Worm (Caenorhabditis elegans) whole organism, midembryonic: ENCODE measurements around the gene BE0003N10.1.

Experiments
- T22C8.4 ChIP-seq: fragments of 200-800 bp; sonication (Bioruptor generic); IDR thresholded peaks from 2 replicates; pipeline ENCODE4 v1.3.6; 2022; ENCODE audit warnings: missing genetic modification characterization, missing compliant biosample characterization
- cog-1 ChIP-seq: sonication (generic microtip); optimal IDR thresholded peaks from 2 replicates; lab custom pipeline; 2016; ENCODE audit warnings: missing genetic modification characterization, missing compliant biosample characterization
- flt-1 ChIP-seq: fragments of 200-800 bp; sonication (Bioruptor generic); IDR thresholded peaks from 2 replicates; pipeline ENCODE4 v1.3.6; 2022; ENCODE audit warnings: missing genetic modification characterization, missing compliant biosample characterization
- klf-2 ChIP-seq: fragments of 200-800 bp; sonication (Bioruptor generic); conservative IDR thresholded peaks from 2 replicates; pipeline ENCODE4 v1.3.6; 2022; ENCODE audit warnings: missing genetic modification reagents, missing genetic modification characterization, missing compliant biosample characterization
- med-1 ChIP-seq: sonication (generic microtip); optimal IDR thresholded peaks from 2 replicates; lab custom pipeline; 2017; ENCODE audit warnings: missing genetic modification characterization, mild to moderate bottlenecking, missing compliant biosample characterization, antibody characterized with exemption, missing genetic modification reagents; ENCODE audit not compliant: insufficient read depth
- ref-1 ChIP-seq: fragments of 200-800 bp; sonication (Bioruptor generic); conservative IDR thresholded peaks from 2 replicates; pipeline ENCODE4 v1.3.6; 2022; ENCODE audit warnings: missing genetic modification reagents, missing genetic modification characterization, missing compliant biosample characterization
- tab-1 ChIP-seq: fragments of 200-800 bp; sonication (Bioruptor generic); IDR thresholded peaks from 2 replicates; pipeline ENCODE4 v1.3.6; 2022; ENCODE audit warnings: missing genetic modification characterization, missing compliant biosample characterization
- ztf-23 ChIP-seq: fragments of 200-800 bp; sonication (Bioruptor generic); IDR thresholded peaks from 2 replicates; pipeline ENCODE4 v1.3.6; 2022; ENCODE audit warnings: missing genetic modification reagents, missing genetic modification characterization, missing compliant biosample characterization
- ztf-29 ChIP-seq: fragments of 200-800 bp; sonication (Bioruptor generic); IDR thresholded peaks from 2 replicates; pipeline ENCODE4 v1.3.6; 2022; ENCODE audit warnings: missing genetic modification reagents, missing genetic modification characterization, missing compliant biosample characterization

- TF ChIP-seq tab-1 (GFP tag; lab: Robert Waterston, UW) (no peak), flt-1 (GFP tag; lab: Robert Waterston, UW) (no peak), T22C8.4 (peak; percentile 84), klf-2 (GFP tag; lab: Robert Waterston, UW) (no peak), med-1 (GFP tag; lab: Kevin White, UChicago) (no peak), ref-1 (GFP tag; lab: Robert Waterston, UW) (no peak), cog-1 (no peak), ztf-23 (no peak), ztf-29 (GFP tag; lab: Robert Waterston, UW) (no peak)
These were observed 20.8 kb downstream of the BE0003N10.1 start for ce11 chrIII:1058074-1058473.
